Comparison of ENCODE assay signal across 4 worm cellular contexts in the genomic region with DNA sequence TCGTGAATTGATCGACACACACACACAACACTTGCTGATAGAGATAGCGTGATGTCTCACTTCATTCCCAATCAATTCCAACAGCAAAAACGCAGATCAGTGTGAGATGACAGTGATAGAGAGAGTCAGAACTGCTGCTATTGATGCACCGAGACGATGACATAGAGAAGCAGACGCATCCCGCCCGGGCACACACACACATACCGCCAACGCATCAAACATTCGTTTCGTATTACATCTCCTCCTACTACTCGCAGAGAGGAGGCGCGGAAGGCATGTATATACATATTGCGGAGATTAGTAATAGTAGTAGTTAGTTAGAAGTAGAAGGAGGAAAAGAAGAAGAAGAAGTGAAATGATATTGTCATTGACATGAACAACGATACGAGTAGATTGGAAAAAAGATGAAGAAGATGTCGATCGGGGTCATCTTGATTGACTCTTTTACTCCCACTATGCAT.
TF ChIP-seq lines count a peak whose summit lies in the region.

No protein-coding gene starts in this region.

TF ChIP-seq in whole organism, L1 larva, 84 proteins besides CTCF, POLR2A, EP300 and RAD21 (continued from another document and continues in another):
- TF ChIP-seq ceh-88 (GFP tag; IDR thresholded peaks at IDR 0.05; lab: Robert Waterston, UW) (no peak), C34B4.2 (tag; optimal IDR thresholded peaks at IDR 0.05; lab: Kevin White, UChicago) (no peak), nhr-84 (tag; optimal IDR thresholded peaks at IDR 0.05; lab: Kevin White, UChicago) (no peak), fkh-4 (tag; optimal IDR thresholded peaks at IDR 0.05; lab: Kevin White, UChicago; ENCODE audit: borderline replicate concordance) (no peak), ama-1 (optimal IDR thresholded peaks at IDR 0.05; lab: Kevin White, UChicago) (peak; percentile 81), ztf-11 (tag; optimal IDR thresholded peaks at IDR 0.05; lab: Kevin White, UChicago) (no peak), mdl-1 (tag; optimal IDR thresholded peaks at IDR 0.05; lab: Kevin White, UChicago) (peak in 1 of 2 experiments; percentile 70), grh-1 (GFP tag; IDR thresholded peaks at IDR 0.05; lab: Robert Waterston, UW) (no peak), elt-3 (tag; optimal IDR thresholded peaks at IDR 0.05; lab: Kevin White, UChicago) (peak in 5 of 6 experiments; percentile 23 to 79 (median 64)), isw-1 (GFP tag; IDR thresholded peaks at IDR 0.05; lab: Robert Waterston, UW) (no peak), nhr-237 (tag; optimal IDR thresholded peaks at IDR 0.05; lab: Kevin White, UChicago) (no peak), hlh-17 (GFP tag; optimal IDR thresholded peaks at IDR 0.05; lab: Kevin White, UChicago; ENCODE audit: borderline replicate concordance) (no peak), nhr-11 (tag; optimal IDR thresholded peaks at IDR 0.05; lab: Kevin White, UChicago) (no peak), lsy-2 (tag; optimal IDR thresholded peaks at IDR 0.05; lab: Kevin White, UChicago) (peak; percentile 26 to 55), lin-14 (GFP tag; optimal IDR thresholded peaks at IDR 0.05; lab: Kevin White, UChicago) (peak; percentile 87), blmp-1 (tag; optimal IDR thresholded peaks at IDR 0.05; lab: Kevin White, UChicago) (peak; percentile 79), fkh-10 (GFP tag; optimal IDR thresholded peaks at IDR 0.05; lab: Kevin White, UChicago) (no peak), ztf-4 (tag; optimal IDR thresholded peaks at IDR 0.05; lab: Kevin White, UChicago) (no peak), egl-13 (tag; optimal IDR thresholded peaks at IDR 0.05; lab: Kevin White, UChicago) (no peak), ceh-63 (GFP tag; optimal IDR thresholded peaks at IDR 0.05; lab: Kevin White, UChicago) (no peak), alr-1 (tag; optimal IDR thresholded peaks at IDR 0.05; lab: Kevin White, UChicago; ENCODE audit: borderline replicate concordance) (no peak), elt-2 (tag; optimal IDR thresholded peaks at IDR 0.05; lab: Kevin White, UChicago) (peak; percentile 62), snpc-4 (tag; optimal IDR thresholded peaks at IDR 0.05; lab: Kevin White, UChicago) (no peak), mef-2 (tag; optimal IDR thresholded peaks at IDR 0.05; lab: Kevin White, UChicago) (no peak), nhr-76 (tag; optimal IDR thresholded peaks at IDR 0.05; lab: Kevin White, UChicago) (no peak), nhr-71 (tag; optimal IDR thresholded peaks at IDR 0.05; lab: Kevin White, UChicago) (peak; percentile 80), snu-23 (GFP tag; optimal IDR thresholded peaks at IDR 0.05; lab: Kevin White, UChicago) (peak; percentile 79), nhr-90 (tag; optimal IDR thresholded peaks at IDR 0.05; lab: Kevin White, UChicago; ENCODE audit: poor library complexity) (peak; percentile 72), unc-62 (GFP tag; optimal IDR thresholded peaks at IDR 0.05; lab: Kevin White, UChicago) (no peak), swsn-7 (tag; optimal IDR thresholded peaks at IDR 0.05; lab: Kevin White, UChicago) (peak; percentile 36), irx-1 (tag; optimal IDR thresholded peaks at IDR 0.05; lab: Kevin White, UChicago) (no peak)

TF ChIP-seq in whole organism, L3 larva, 47 proteins besides CTCF, POLR2A, EP300 and RAD21 (continued from another document):
- peak; percentile 20 for TF ChIP-seq nhr-77 (tag; optimal IDR thresholded peaks at IDR 0.05; lab: Kevin White, UChicago)
- no peak for TF ChIP-seq unc-39 (tag; optimal IDR thresholded peaks at IDR 0.05; lab: Kevin White, UChicago)
- no peak for TF ChIP-seq fos-1 (tag; optimal IDR thresholded peaks at IDR 0.05; lab: Kevin White, UChicago)
- TF ChIP-seq elt-3 (tag; optimal IDR thresholded peaks at IDR 0.05; lab: Kevin White, UChicago): peak in 2 of 3 experiments; percentile 34 to 92
- peak; percentile 44 for TF ChIP-seq pqm-1 (tag; optimal IDR thresholded peaks at IDR 0.05; lab: Kevin White, UChicago)
- no peak for TF ChIP-seq unc-62 (GFP tag; optimal IDR thresholded peaks at IDR 0.05; lab: Kevin White, UChicago)
- TF ChIP-seq lin-15B (tag; optimal IDR thresholded peaks at IDR 0.05; lab: Kevin White, UChicago): no peak
- TF ChIP-seq daf-12 (tag; optimal IDR thresholded peaks at IDR 0.05; lab: Kevin White, UChicago): no peak
- no peak for TF ChIP-seq egl-5 (tag; optimal IDR thresholded peaks at IDR 0.05; lab: Kevin White, UChicago)
- TF ChIP-seq ceh-16 (tag; optimal IDR thresholded peaks at IDR 0.05; lab: Kevin White, UChicago): no peak
- TF ChIP-seq pha-4 (tag; optimal IDR thresholded peaks at IDR 0.05; lab: Kevin White, UChicago): peak; percentile 47

TF ChIP-seq in whole organism, L4 larva, 104 proteins besides CTCF, POLR2A, EP300 and RAD21 (continued from another document):
- TF ChIP-seq php-3 (GFP tag; IDR thresholded peaks at IDR 0.05; lab: Robert Waterston, UW) (0 out of 2 replicates have a peak, but pooled peaks have one; percentile 36), pqm-1 (tag; optimal IDR thresholded peaks at IDR 0.05; lab: Kevin White, UChicago) (peak; percentile 41), egl-43 (GFP tag; IDR thresholded peaks at IDR 0.05; lab: Robert Waterston, UW) (0 out of 2 replicates have a peak, but pooled peaks have one; percentile 7), ceh-20 (GFP tag; IDR thresholded peaks at IDR 0.05; lab: Robert Waterston, UW) (no peak), lsy-2 (tag; optimal IDR thresholded peaks at IDR 0.05; lab: Kevin White, UChicago) (peak; percentile 45 to 48), dmd-6 (GFP tag; IDR thresholded peaks at IDR 0.05; lab: Robert Waterston, UW) (peak; percentile 76), madf-9 (GFP tag; conservative IDR thresholded peaks at IDR 0.05; lab: Robert Waterston, UW) (peak; percentile 44; the same call in 1 of the 2 replicates), F26F4.8 (GFP tag; conservative IDR thresholded peaks at IDR 0.05; lab: Robert Waterston, UW) (no peak), unc-39 (tag; optimal IDR thresholded peaks at IDR 0.05; lab: Kevin White, UChicago) (no peak), spr-1 (tag; optimal IDR thresholded peaks at IDR 0.05; lab: Kevin White, UChicago) (peak; percentile 24), lin-38 (GFP tag; IDR thresholded peaks at IDR 0.05; lab: Robert Waterston, UW) (peak; percentile 36), nhr-11 (tag; optimal IDR thresholded peaks at IDR 0.05; lab: Kevin White, UChicago) (peak; percentile 79), hif-1 (tag; optimal IDR thresholded peaks at IDR 0.05; lab: Kevin White, UChicago) (no peak), Y5F2A.4 (GFP tag; optimal IDR thresholded peaks at IDR 0.05; lab: Kevin White, UChicago) (no peak), dve-1 (tag; optimal IDR thresholded peaks at IDR 0.05; lab: Kevin White, UChicago; ENCODE audit: insufficient read depth) (peak; percentile 66), nhr-41 (GFP tag; IDR thresholded peaks at IDR 0.05; lab: Robert Waterston, UW) (0 out of 2 replicates have a peak, but pooled peaks have one; percentile 53), ctbp-1 (GFP tag; IDR thresholded peaks at IDR 0.05; lab: Robert Waterston, UW) (no peak), nhr-77 (tag; optimal IDR thresholded peaks at IDR 0.05; lab: Kevin White, UChicago) (peak; percentile 3), mxl-3 (GFP tag; optimal IDR thresholded peaks at IDR 0.05; lab: Kevin White, UChicago) (peak; percentile 94)

TF ChIP-seq in whole organism, young adult, 124 proteins besides CTCF, POLR2A, EP300 and RAD21 (continued from another document):
- TF ChIP-seq Y53G8AR.9 (GFP tag; conservative IDR thresholded peaks at IDR 0.05; lab: Robert Waterston, UW) (no peak; the same call in 1 of the 2 replicates), egl-44 (GFP tag; IDR thresholded peaks at IDR 0.05; lab: Robert Waterston, UW) (peak; percentile 56; the same call in 1 of the 2 replicates), K12H6.12 (tag; optimal IDR thresholded peaks at IDR 0.05; lab: Kevin White, UChicago) (peak; percentile 25), F55B11.4 (tag; optimal IDR thresholded peaks at IDR 0.05; lab: Kevin White, UChicago; ENCODE audit: borderline replicate concordance, insufficient read depth) (no peak), ztf-18 (tag; optimal IDR thresholded peaks at IDR 0.05; lab: Kevin White, UChicago) (no peak), lsy-27 (tag; optimal IDR thresholded peaks at IDR 0.05; lab: Kevin White, UChicago; ENCODE audit: borderline replicate concordance, insufficient read depth) (no peak), madf-6 (GFP tag; IDR thresholded peaks at IDR 0.05; lab: Robert Waterston, UW) (no peak), lsl-1 (GFP tag; optimal IDR thresholded peaks at IDR 0.05; lab: Kevin White, UChicago) (no peak), unc-62 (GFP tag; optimal IDR thresholded peaks at IDR 0.05; lab: Kevin White, UChicago) (no peak), snpc-3.4 (tag; optimal IDR thresholded peaks at IDR 0.05; lab: Kevin White, UChicago) (no peak), zim-3 (tag; optimal IDR thresholded peaks at IDR 0.05; lab: Kevin White, UChicago) (peak; percentile 15), B0035.1 (tag; optimal IDR thresholded peaks at IDR 0.05; lab: Kevin White, UChicago) (no peak), lin-54 (GFP tag; optimal IDR thresholded peaks at IDR 0.05; lab: Kevin White, UChicago) (peak; percentile 25), nhr-179 (tag; optimal IDR thresholded peaks at IDR 0.05; lab: Kevin White, UChicago) (no peak), lin-26 (GFP tag; IDR thresholded peaks at IDR 0.05; lab: Robert Waterston, UW) (no peak), die-1 (tag; optimal IDR thresholded peaks at IDR 0.05; lab: Kevin White, UChicago) (peak; percentile 20), F37B4.10 (GFP tag; IDR thresholded peaks at IDR 0.05; lab: Robert Waterston, UW) (no peak), ceh-58 (GFP tag; IDR thresholded peaks at IDR 0.05; lab: Robert Waterston, UW) (no peak), egl-18 (GFP tag; IDR thresholded peaks at IDR 0.05; lab: Robert Waterston, UW) (no peak), dox-1 (GFP tag; IDR thresholded peaks at IDR 0.05; lab: Robert Waterston, UW) (peak; percentile 49; the same call in 1 of the 2 replicates), lin-40 (tag; optimal IDR thresholded peaks at IDR 0.05; lab: Kevin White, UChicago) (no peak), fkh-3 (tag; optimal IDR thresholded peaks at IDR 0.05; lab: Kevin White, UChicago) (no peak), lag-1 (GFP tag; IDR thresholded peaks at IDR 0.05; lab: Robert Waterston, UW) (no peak), snpc-4 (GFP tag; optimal IDR thresholded peaks at IDR 0.05; lab: Kevin White, UChicago) (no peak), snpc-4 (tag; optimal IDR thresholded peaks at IDR 0.05; lab: Kevin White, UChicago) (peak in 3 of 4 experiments; percentile 3 to 32 (median 6)), dpl-1 (GFP tag; optimal IDR thresholded peaks at IDR 0.05; lab: Kevin White, UChicago) (no peak), hmg-1.2 (GFP tag; IDR thresholded peaks at IDR 0.05; lab: Robert Waterston, UW) (no peak; the same call in 1 of the 2 replicates), let-526 (GFP tag; IDR thresholded peaks at IDR 0.05; lab: Robert Waterston, UW) (no peak), madf-10 (tag; optimal IDR thresholded peaks at IDR 0.05; lab: Kevin White, UChicago) (peak; percentile 15), B0336.3 (GFP tag; IDR thresholded peaks at IDR 0.05; lab: Robert Waterston, UW) (peak; percentile 41; the same call in 1 of the 2 replicates), ztf-6 (GFP tag; IDR thresholded peaks at IDR 0.05; lab: Robert Waterston, UW) (no peak), sea-2 (GFP tag; IDR thresholded peaks at IDR 0.05; lab: Robert Waterston, UW) (no peak), F23B12.7 (tag; optimal IDR thresholded peaks at IDR 0.05; lab: Kevin White, UChicago; ENCODE audit: insufficient read depth) (no peak), Y95B8A.8 (GFP tag; IDR thresholded peaks at IDR 0.05; lab: Robert Waterston, UW) (no peak), ekl-4 (GFP tag; IDR thresholded peaks at IDR 0.05; lab: Robert Waterston, UW) (no peak), mcd-1 (GFP tag; IDR thresholded peaks at IDR 0.05; lab: Robert Waterston, UW) (peak; percentile 35; the same call in 1 of the 2 replicates), F52B5.7 (tag; optimal IDR thresholded peaks at IDR 0.05; lab: Kevin White, UChicago) (no peak), hlh-26 (GFP tag; conservative IDR thresholded peaks at IDR 0.05; lab: Robert Waterston, UW) (no peak), snpc-1.3 (tag; optimal IDR thresholded peaks at IDR 0.05; lab: Kevin White, UChicago; ENCODE audit: insufficient read depth) (no peak), F57C9.4 (tag; optimal IDR thresholded peaks at IDR 0.05; lab: Kevin White, UChicago) (peak; percentile 43), Y53F4B.3 (GFP tag; IDR thresholded peaks at IDR 0.05; lab: Robert Waterston, UW) (no peak), ama-1 (optimal IDR thresholded peaks at IDR 0.05; lab: Kevin White, UChicago) (peak; percentile 39), ama-1 (GFP tag; optimal IDR thresholded peaks at IDR 0.05; lab: Kevin White, UChicago) (no peak)
